Fruit fly (Drosophila melanogaster): ENCODE measurements around the gene CG10341.

The CG10341 gene

dm6 chr2L:18717365-18718011, 19.0 kb downstream of the CG10341 start:
- TF ChIP-seq CG8478 (optimal IDR thresholded peaks at IDR 0.05) (no peak), CTCF (optimal IDR thresholded peaks at IDR 0.05) (no peak)

dm6 chr2L:18719583-18719982, 21.1 kb downstream of the CG10341 start:
- TF ChIP-seq CG8478 (optimal IDR thresholded peaks at IDR 0.05): no peak
- TF ChIP-seq CTCF (optimal IDR thresholded peaks at IDR 0.05): no peak

dm6 chr2L:18724842-18725241, 26.3 kb downstream of the CG10341 start:
- TF ChIP-seq CTCF (optimal IDR thresholded peaks at IDR 0.05) (no peak), CG8478 (optimal IDR thresholded peaks at IDR 0.05) (no peak)

- TF ChIP-seq CG8478 (optimal IDR thresholded peaks at IDR 0.05) (no peak), CTCF (optimal IDR thresholded peaks at IDR 0.05) (no peak)
Measured at dm6 chr2L:18727986-18728385, 29.5 kb downstream of the CG10341 start.

- TF ChIP-seq CTCF (optimal IDR thresholded peaks at IDR 0.05) (no peak), CG8478 (optimal IDR thresholded peaks at IDR 0.05) (no peak)
Measured at dm6 chr2L:18732291-18732690, 33.8 kb downstream of the CG10341 start, which contains the start of gene CG10348. TSS of gene CG10348 (minus strand) at chr2L:18732524.

- no peak for TF ChIP-seq CG8478 (optimal IDR thresholded peaks at IDR 0.05)
- no peak for TF ChIP-seq CTCF (optimal IDR thresholded peaks at IDR 0.05)
Measured at dm6 chr2L:18732760-18733530, 34.4 kb downstream of the CG10341 start.

- TF ChIP-seq CTCF (optimal IDR thresholded peaks at IDR 0.05) (no peak), CG8478 (optimal IDR thresholded peaks at IDR 0.05) (no peak)
Measured at dm6 chr2L:18735553-18736167, 37.1 kb downstream of the CG10341 start.

- TF ChIP-seq CG8478 (optimal IDR thresholded peaks at IDR 0.05): no peak
- TF ChIP-seq CTCF (optimal IDR thresholded peaks at IDR 0.05): no peak
Measured at dm6 chr2L:18737239-18737638, 38.7 kb downstream of the CG10341 start.

dm6 chr2L:18740010-18740409, 41.5 kb downstream of the CG10341 start, which contains the start of the genes CG42752 and CG15167:
TSS of gene CG42752 (minus strand) at chr2L:18740110.
TSS of gene CG15167 (plus strand) at chr2L:18740358.
- no peak for TF ChIP-seq CTCF (optimal IDR thresholded peaks at IDR 0.05)
- no peak for TF ChIP-seq CG8478 (optimal IDR thresholded peaks at IDR 0.05)

- no peak for TF ChIP-seq CG8478 (optimal IDR thresholded peaks at IDR 0.05)
- no peak for TF ChIP-seq CTCF (optimal IDR thresholded peaks at IDR 0.05)
Measured at dm6 chr2L:18742710-18743109, 44.2 kb downstream of the CG10341 start.

dm6 chr2L:18743896-18744295, 45.4 kb downstream of the CG10341 start:
- TF ChIP-seq CG8478 (optimal IDR thresholded peaks at IDR 0.05): no peak
- no peak for TF ChIP-seq CTCF (optimal IDR thresholded peaks at IDR 0.05)

dm6 chr2L:18745454-18745853, 46.9 kb downstream of the CG10341 start:
- TF ChIP-seq CG8478 (optimal IDR thresholded peaks at IDR 0.05) (no peak), CTCF (optimal IDR thresholded peaks at IDR 0.05) (no peak)

- TF ChIP-seq CG8478 (optimal IDR thresholded peaks at IDR 0.05): no peak
Measured at dm6 chr2L:18746694-18747093, 48.2 kb downstream of the CG10341 start.
